Fruit fly (Drosophila melanogaster): ENCODE results near the gene SecS.

The SecS gene

dm6 chr3R:5600361-5601043 lies 731 bp upstream of the SecS start:
- TF ChIP-seq EcR (GFP tag; optimal IDR thresholded peaks at IDR 0.05) (peak; percentile 54), CG12605 (GFP tag; IDR thresholded peaks at IDR 0.05) (no peak), CG34367 (tag; optimal IDR thresholded peaks at IDR 0.05) (peak; percentile 9)

DNA sequence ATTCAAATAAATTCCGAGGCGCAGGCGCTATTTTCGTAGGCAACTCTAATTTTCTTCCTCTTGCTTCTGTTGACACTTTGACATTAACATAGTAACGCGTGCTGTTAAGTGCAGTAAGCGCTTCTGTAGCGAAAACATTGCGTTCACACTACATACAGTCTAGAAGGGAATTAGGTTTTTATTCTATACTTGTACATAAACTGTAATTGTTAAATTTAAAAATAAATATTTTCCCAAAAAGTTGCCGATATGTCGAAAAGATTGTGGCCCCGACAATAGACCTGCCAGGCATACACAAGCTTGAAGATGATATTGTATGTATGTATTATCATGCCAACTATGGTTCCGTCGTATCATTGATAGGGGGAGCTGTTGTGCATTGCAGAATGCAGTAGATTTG lies 5.2 kb downstream of the SecS start, which contains the start of gene asl:
Gene asl, minus strand, starts transcription at position 67 of the 400 bp plus-strand sequence.
- TF ChIP-seq CG8301 (tag; optimal IDR thresholded peaks at IDR 0.05) = no peak
- peak; percentile 73 for TF ChIP-seq fd96Ca (GFP tag; IDR thresholded peaks at IDR 0.05)
- no peak for TF ChIP-seq Pif1B (GFP tag; optimal IDR thresholded peaks at IDR 0.05)
- no peak for TF ChIP-seq CG14655 (GFP tag; optimal IDR thresholded peaks at IDR 0.05)
- TF ChIP-seq D1 (tag; optimal IDR thresholded peaks at IDR 0.05) = no peak
- no peak for TF ChIP-seq CG10348 (GFP tag; IDR thresholded peaks at IDR 0.05)
- TF ChIP-seq gl (tag; optimal IDR thresholded peaks at IDR 0.05) = no peak
- TF ChIP-seq Snoo (tag; optimal IDR thresholded peaks at IDR 0.05) = peak; percentile 40
- TF ChIP-seq Pif1A (GFP tag; optimal IDR thresholded peaks at IDR 0.05) = no peak
- peak; percentile 58; the same call in 1 of the 3 replicates for TF ChIP-seq CG4496 (GFP tag; IDR thresholded peaks at IDR 0.05)
- peak; percentile 39 for TF ChIP-seq CG9948 (tag; optimal IDR thresholded peaks at IDR 0.05)
- peak; percentile 62; the same call in 1 of the 2 replicates for TF ChIP-seq CG32121 (GFP tag; IDR thresholded peaks at IDR 0.05)
- TF ChIP-seq CG17806 (tag; optimal IDR thresholded peaks at IDR 0.05) = peak; percentile 55
- TF ChIP-seq CG34367 (tag; optimal IDR thresholded peaks at IDR 0.05) = no peak
- peak; percentile 54 for TF ChIP-seq CG15710 (tag; optimal IDR thresholded peaks at IDR 0.05)
- TF ChIP-seq Ets98B (GFP tag; IDR thresholded peaks at IDR 0.05) = peak; percentile 69
- no peak for TF ChIP-seq EcR (GFP tag; optimal IDR thresholded peaks at IDR 0.05)
- TF ChIP-seq rn (GFP tag; IDR thresholded peaks at IDR 0.05) = no peak
- no peak for TF ChIP-seq CG13204 (GFP tag; optimal IDR thresholded peaks at IDR 0.05)
- TF ChIP-seq CG8159 (tag; optimal IDR thresholded peaks at IDR 0.05) = peak; percentile 66
- TF ChIP-seq CG12605 (GFP tag; IDR thresholded peaks at IDR 0.05) = no peak

DNA sequence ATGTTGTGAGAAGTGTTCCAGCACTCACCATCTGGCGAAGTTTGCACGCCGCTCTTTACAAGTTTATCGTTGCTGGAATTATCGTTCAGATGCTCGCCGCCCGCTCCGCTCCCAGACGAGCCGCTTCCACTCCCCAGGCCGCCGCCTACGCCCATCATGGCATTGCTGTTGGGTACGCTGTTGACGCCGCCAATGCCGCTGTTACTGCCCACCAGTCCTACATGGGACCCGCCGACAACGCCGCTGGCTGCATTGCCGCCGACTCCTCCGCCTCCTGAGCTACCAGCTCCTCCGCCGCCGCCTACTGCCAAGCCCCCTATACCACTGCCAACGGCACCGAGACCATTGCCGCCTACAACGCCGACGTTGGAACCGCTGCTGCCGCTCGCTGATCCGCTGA lies 7.2 kb downstream of the SecS start:
- TF ChIP-seq gl (tag; optimal IDR thresholded peaks at IDR 0.05) (no peak), fd96Ca (GFP tag; IDR thresholded peaks at IDR 0.05) (0 out of 3 replicates have a peak, but pooled peaks have one; percentile 38), EcR (GFP tag; optimal IDR thresholded peaks at IDR 0.05) (no peak)

- TF ChIP-seq CG8301 (tag; optimal IDR thresholded peaks at IDR 0.05) (no peak), CG8159 (tag; optimal IDR thresholded peaks at IDR 0.05) (no peak), Pif1B (GFP tag; optimal IDR thresholded peaks at IDR 0.05) (no peak), CG12605 (GFP tag; IDR thresholded peaks at IDR 0.05) (no peak), D1 (tag; optimal IDR thresholded peaks at IDR 0.05) (no peak), CG17806 (tag; optimal IDR thresholded peaks at IDR 0.05) (no peak), CG34367 (tag; optimal IDR thresholded peaks at IDR 0.05) (no peak), CG32121 (GFP tag; IDR thresholded peaks at IDR 0.05) (no peak), Pif1A (GFP tag; optimal IDR thresholded peaks at IDR 0.05) (no peak), CG10348 (GFP tag; IDR thresholded peaks at IDR 0.05) (no peak), EcR (GFP tag; optimal IDR thresholded peaks at IDR 0.05) (no peak), Snoo (tag; optimal IDR thresholded peaks at IDR 0.05) (no peak), gl (tag; optimal IDR thresholded peaks at IDR 0.05) (no peak), Ets98B (GFP tag; IDR thresholded peaks at IDR 0.05) (no peak), CG9948 (tag; optimal IDR thresholded peaks at IDR 0.05) (no peak), CG14655 (GFP tag; optimal IDR thresholded peaks at IDR 0.05) (no peak), CG4496 (GFP tag; IDR thresholded peaks at IDR 0.05) (no peak), fd96Ca (GFP tag; IDR thresholded peaks at IDR 0.05) (no peak), CG13204 (GFP tag; optimal IDR thresholded peaks at IDR 0.05) (no peak), CG15710 (tag; optimal IDR thresholded peaks at IDR 0.05) (no peak)
Observed at dm6 chr3R:5610656-5611055, 9.4 kb downstream of the SecS start.

dm6 chr3R:5611167-5611566 lies 9.9 kb downstream of the SecS start:
- TF ChIP-seq CG4496 (GFP tag; IDR thresholded peaks at IDR 0.05) = no peak
- TF ChIP-seq EcR (GFP tag; optimal IDR thresholded peaks at IDR 0.05) = peak; percentile 51

DNA sequence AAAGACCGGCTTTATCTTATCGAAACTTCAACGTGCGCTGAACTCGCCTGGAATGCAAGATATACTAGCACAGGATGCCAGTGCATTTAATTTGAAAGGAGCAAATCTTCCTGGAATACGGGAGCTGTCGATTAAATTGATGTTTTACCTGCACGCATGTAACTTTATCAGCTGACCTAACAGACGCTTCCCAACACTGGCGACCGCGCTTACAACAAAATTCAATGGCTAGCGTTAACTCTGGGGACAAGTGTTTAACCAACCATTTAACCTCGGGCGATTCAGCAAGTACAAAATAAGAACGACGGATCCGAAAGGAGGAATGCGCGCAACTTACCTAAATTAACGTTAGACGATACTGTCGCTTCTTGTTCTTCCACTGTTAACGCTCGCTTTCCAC lies 10.5 kb downstream of the SecS start:
- TF ChIP-seq gl (tag; optimal IDR thresholded peaks at IDR 0.05) (no peak), CG15710 (tag; optimal IDR thresholded peaks at IDR 0.05) (no peak), CG8301 (tag; optimal IDR thresholded peaks at IDR 0.05) (no peak), Snoo (tag; optimal IDR thresholded peaks at IDR 0.05) (no peak), CG4496 (GFP tag; IDR thresholded peaks at IDR 0.05) (no peak)

dm6 chr3R:5612372-5613113 lies 11.3 kb downstream of the SecS start, which contains the start of gene Rga:
TSS of gene Rga (minus strand) at chr3R:5613112.
- TF ChIP-seq CG12605 (GFP tag; IDR thresholded peaks at IDR 0.05) = 0 out of 2 replicates have a peak, but pooled peaks have one; percentile 24
- peak; percentile 85 for TF ChIP-seq EcR (GFP tag; optimal IDR thresholded peaks at IDR 0.05)
- TF ChIP-seq CG9948 (tag; optimal IDR thresholded peaks at IDR 0.05) = no peak
- TF ChIP-seq CG15710 (tag; optimal IDR thresholded peaks at IDR 0.05) = no peak
- no peak for TF ChIP-seq CG10348 (GFP tag; IDR thresholded peaks at IDR 0.05)
- no peak for TF ChIP-seq CG34367 (tag; optimal IDR thresholded peaks at IDR 0.05)

Measured in whole organism, pupa.